Worm (Caenorhabditis elegans): ENCODE results near the gene pes-1.

The pes-1 gene

DNA sequence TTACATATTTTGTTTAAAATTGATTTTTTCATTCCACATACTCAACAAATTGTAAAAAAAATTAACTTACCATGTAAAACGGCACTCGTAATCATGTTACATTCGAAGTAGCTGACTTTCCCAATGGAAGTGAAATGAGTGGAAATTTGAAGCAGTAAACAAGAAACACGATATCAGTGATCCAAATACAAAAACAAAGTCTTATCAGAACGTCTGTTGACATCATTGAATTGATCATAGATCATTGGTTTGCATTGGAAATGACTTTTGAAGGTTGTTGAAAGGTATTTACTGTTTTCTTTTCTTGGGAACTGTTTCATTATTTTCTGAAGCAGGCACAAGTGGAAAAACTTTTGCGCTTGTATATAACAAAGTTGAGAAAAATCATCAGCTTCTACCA, 26.6 kb upstream of the pes-1 start, which contains the start of gene Y9C9A.16:
Gene Y9C9A.16 (minus strand): TSS at position 131 of the 400 bp plus-strand sequence.
- TF ChIP-seq unc-62 (GFP tag; optimal IDR thresholded peaks at IDR 0.05 in 1 of 2) (peak in 1 of 2 experiments; percentile 57), unc-62 (tag; optimal IDR thresholded peaks at IDR 0.05) (no peak), daf-16 (GFP tag; optimal IDR thresholded peaks at IDR 0.05) (no peak), daf-16 (tag; optimal IDR thresholded peaks at IDR 0.05) (peak; percentile 100), zip-2 (tag; optimal IDR thresholded peaks at IDR 0.05) (no peak)

DNA sequence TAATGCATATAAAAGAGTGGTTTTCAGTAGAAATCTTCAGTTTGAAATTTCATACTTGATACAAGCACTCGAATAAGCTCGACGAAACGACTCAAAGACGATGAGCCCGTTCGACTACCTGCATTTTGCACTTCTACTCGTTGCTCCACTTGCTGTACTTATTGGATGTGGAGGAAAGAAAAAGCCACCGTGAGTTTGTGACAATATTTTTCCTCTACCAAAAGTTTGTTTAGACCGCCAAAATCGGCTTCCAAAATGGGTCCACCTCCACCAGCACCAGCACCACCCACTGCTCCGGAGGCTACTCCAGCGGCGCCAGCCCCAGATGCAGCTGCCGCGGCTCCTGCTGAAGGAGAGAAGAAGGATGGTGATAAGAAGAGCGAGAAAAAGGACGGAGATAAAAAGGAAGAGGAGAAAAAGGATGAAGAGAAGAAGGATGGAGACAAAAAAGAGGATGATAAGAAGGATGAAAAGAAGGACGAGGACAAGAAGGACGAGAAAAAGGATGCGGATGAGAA, 25.3 kb upstream of the pes-1 start, which contains the start of gene E03H12.5:
Gene E03H12.5 (plus strand): TSS at position 51 of the 518 bp plus-strand sequence.
- no peak for TF ChIP-seq attf-4 (tag; optimal IDR thresholded peaks at IDR 0.05)
- no peak for TF ChIP-seq ztf-11 (tag; optimal IDR thresholded peaks at IDR 0.05)
- no peak for TF ChIP-seq madf-9 (GFP tag; conservative IDR thresholded peaks at IDR 0.05)
- no peak for TF ChIP-seq zip-11 (GFP tag; IDR thresholded peaks at IDR 0.05)
- no peak for TF ChIP-seq daf-19 (GFP tag; conservative IDR thresholded peaks at IDR 0.05)
- 0 out of 2 replicates have a peak, but pooled peaks have one; percentile 8 for TF ChIP-seq mxl-2 (GFP tag; conservative IDR thresholded peaks at IDR 0.05)
- TF ChIP-seq set-16 (GFP tag; IDR thresholded peaks at IDR 0.05), result peak; percentile 91; the same call in 1 of the 2 replicates
- TF ChIP-seq nhr-10 (tag; optimal IDR thresholded peaks at IDR 0.05), result no peak
- no peak for TF ChIP-seq mes-2 (tag; optimal IDR thresholded peaks at IDR 0.05; ENCODE audit: poor library complexity, severe bottlenecking)

DNA sequence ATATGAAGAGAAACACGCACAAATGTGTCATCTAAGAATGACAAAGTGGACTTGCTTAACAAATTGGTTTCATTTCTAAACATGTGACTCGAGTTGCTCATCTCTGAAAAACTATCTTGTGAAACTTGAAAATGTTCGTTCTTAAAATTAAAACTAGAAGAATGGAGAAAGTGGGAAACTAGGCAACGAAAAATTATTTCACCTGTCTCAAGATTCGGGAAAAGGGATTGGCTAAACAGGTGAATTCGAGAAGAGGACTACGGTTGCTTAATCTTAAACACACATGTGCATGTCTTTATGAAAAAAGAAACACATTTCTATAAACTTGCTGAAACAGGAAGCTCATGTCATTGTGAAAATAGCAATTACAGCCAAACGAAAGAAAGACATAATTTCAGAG, 21.5 kb upstream of the pes-1 start, which contains the start of gene srz-24:
Gene srz-24 (minus strand): TSS at position 101 of the 400 bp plus-strand sequence.
- TF ChIP-seq aly-2 (tag; optimal IDR thresholded peaks at IDR 0.05) (no peak), F44E2.7 (GFP tag; IDR thresholded peaks at IDR 0.05) (no peak)

DNA sequence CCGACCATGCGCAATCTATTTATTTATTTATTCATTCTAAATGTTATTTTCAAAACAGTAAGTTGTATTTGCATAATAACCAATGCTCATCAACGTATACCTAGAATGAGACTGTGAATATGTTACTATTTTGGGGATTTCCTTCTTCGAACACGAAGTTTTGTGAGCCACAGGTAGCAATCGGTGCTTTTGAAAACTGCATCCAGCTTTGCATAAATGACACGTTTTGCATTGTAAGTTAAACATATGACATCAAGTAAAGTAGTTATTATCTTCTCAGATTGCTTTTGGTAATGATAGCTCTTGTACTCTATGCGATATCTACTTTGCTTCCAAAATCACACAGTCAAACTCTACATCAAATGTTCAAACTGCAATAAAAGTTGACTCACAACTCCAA, 20.1 kb upstream of the pes-1 start, which contains the start of gene E03H12.4:
Gene E03H12.4 (plus strand): TSS at position 120 of the 400 bp plus-strand sequence.
- TF ChIP-seq unc-62 (GFP tag; optimal IDR thresholded peaks at IDR 0.05 in 1 of 2) (peak in 1 of 2 experiments; percentile 96), unc-62 (tag; optimal IDR thresholded peaks at IDR 0.05) (no peak), madf-5 (GFP tag; IDR thresholded peaks at IDR 0.05) (no peak)

DNA sequence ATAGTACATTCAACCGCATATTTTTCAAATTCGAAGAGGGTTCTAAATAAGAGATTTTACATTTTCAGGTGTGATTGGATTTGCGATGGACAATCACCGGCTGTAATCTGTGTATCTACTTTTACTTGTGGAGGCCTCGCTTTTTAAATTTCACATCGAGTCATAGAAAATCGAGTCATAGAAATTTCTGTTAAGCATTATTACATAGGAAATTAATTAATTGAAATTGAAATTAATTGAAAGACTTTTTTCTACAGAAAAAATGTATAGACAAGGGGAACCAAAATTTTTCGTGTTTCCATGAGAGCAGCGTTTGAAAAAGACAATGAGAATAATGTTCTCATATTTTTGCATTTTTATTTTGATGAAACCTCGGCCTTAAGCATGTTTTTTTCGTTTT, 18.8 kb upstream of the pes-1 start, which contains the start of gene clec-176:
Gene clec-176 (plus strand): TSS at position 301 of the 400 bp plus-strand sequence.
- no peak for TF ChIP-seq mdt-29 (GFP tag; IDR thresholded peaks at IDR 0.05)
- no peak for TF ChIP-seq hlh-30 (tag; optimal IDR thresholded peaks at IDR 0.05; ENCODE audit: insufficient read depth)
- TF ChIP-seq hmg-1.1 (GFP tag; IDR thresholded peaks at IDR 0.05), result no peak
- TF ChIP-seq ces-1 (GFP tag; optimal IDR thresholded peaks at IDR 0.05), result no peak
- TF ChIP-seq cey-2 (tag; optimal IDR thresholded peaks at IDR 0.05; ENCODE audit: borderline replicate concordance, insufficient read depth), result no peak
- no peak for TF ChIP-seq duxl-1 (tag; optimal IDR thresholded peaks at IDR 0.05; ENCODE audit: poor library complexity)
- no peak for TF ChIP-seq zfp-3 (GFP tag; conservative IDR thresholded peaks at IDR 0.05)
- no peak for TF ChIP-seq pqm-1 (tag; optimal IDR thresholded peaks at IDR 0.05)
- TF ChIP-seq rbr-2 (tag; optimal IDR thresholded peaks at IDR 0.05), result no peak

DNA sequence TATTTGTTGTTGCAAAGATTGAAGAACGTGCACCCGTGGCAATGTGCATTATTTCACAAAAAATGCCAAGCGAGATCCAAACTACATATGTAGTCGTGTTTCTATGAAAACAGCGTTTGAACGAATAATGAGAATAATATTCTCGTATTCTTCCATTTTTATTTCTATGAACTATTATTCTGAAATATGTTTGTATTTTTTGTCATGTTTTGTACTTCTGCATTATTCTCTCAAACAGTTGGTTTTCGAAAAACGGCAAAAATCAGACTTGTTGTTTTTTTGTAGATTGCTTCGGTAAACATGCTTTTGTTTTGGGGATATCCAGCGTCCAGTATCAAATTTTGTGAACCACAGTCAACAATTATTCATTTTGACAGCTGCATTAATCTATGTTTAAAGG, 16.3 kb upstream of the pes-1 start, which contains the start of gene clec-177:
Gene clec-177 (plus strand): TSS at position 301 of the 400 bp plus-strand sequence.
- TF ChIP-seq nhr-76 (tag; optimal IDR thresholded peaks at IDR 0.05) (no peak), snpc-4 (tag; optimal IDR thresholded peaks at IDR 0.05) (no peak), arid-1 (GFP tag; conservative IDR thresholded peaks at IDR 0.05) (no peak), duxl-1 (tag; optimal IDR thresholded peaks at IDR 0.05; ENCODE audit: poor library complexity) (no peak), nhr-111 (GFP tag; optimal IDR thresholded peaks at IDR 0.05) (no peak), egl-27 (tag; optimal IDR thresholded peaks at IDR 0.05) (no peak), lin-1 (GFP tag; IDR thresholded peaks at IDR 0.05) (no peak), zip-2 (tag; optimal IDR thresholded peaks at IDR 0.05) (no peak), spr-1 (tag; optimal IDR thresholded peaks at IDR 0.05) (no peak), F49E8.2 (tag; optimal IDR thresholded peaks at IDR 0.05; ENCODE audit: borderline replicate concordance) (no peak), zfp-2 (tag; optimal IDR thresholded peaks at IDR 0.05) (no peak), hlh-11 (tag; optimal IDR thresholded peaks at IDR 0.05) (no peak), nhr-102 (tag; optimal IDR thresholded peaks at IDR 0.05) (no peak), Y75B8A.6 (GFP tag; IDR thresholded peaks at IDR 0.05) (no peak), lin-38 (GFP tag; IDR thresholded peaks at IDR 0.05) (no peak), daf-16 (GFP tag; optimal IDR thresholded peaks at IDR 0.05) (no peak), daf-16 (tag; optimal IDR thresholded peaks at IDR 0.05) (no peak), dmd-8 (GFP tag; IDR thresholded peaks at IDR 0.05) (no peak), lim-7 (GFP tag; IDR thresholded peaks at IDR 0.05) (no peak), ceh-28 (tag; optimal IDR thresholded peaks at IDR 0.05) (no peak)
